Worm (Caenorhabditis elegans) whole organism, L4 larva: ENCODE results near the gene C07B5.8.
A peak's percentile ranks its signal among the peaks of the same experiment; 100 is the strongest.

ENCODE experiments used
- dmd-9 ChIP-seq: fragments of 200-800 bp; sonication (Bioruptor generic); IDR thresholded peaks from 2 replicates; pipeline ENCODE4 v1.3.6; 2022; ENCODE audit warnings: missing genetic modification reagents, missing genetic modification characterization, missing compliant biosample characterization
- mdl-1 ChIP-seq, 2 experiments: fragments of 150-350 bp in 1 of 2; sonication (generic microtip) in 1 of 2; optimal IDR thresholded peaks; 2 replicates each; lab custom pipeline; 2014 to 2017; ENCODE audit warnings: missing biosample characterization in 2 of 2, missing genetic modification characterization in 2 of 2
- mep-1 ChIP-seq: fragments of 150-350 bp; sonication (generic microtip); optimal IDR thresholded peaks from 3 replicates; lab custom pipeline; 2014; ENCODE audit warnings: missing biosample characterization, missing genetic modification characterization
- set-16 ChIP-seq: fragments of 200-800 bp; sonication (Bioruptor generic); IDR thresholded peaks from 2 replicates; pipeline ENCODE4 v1.3.6; 2022; ENCODE audit warnings: missing genetic modification reagents, missing genetic modification characterization, missing compliant biosample characterization
- unc-130 ChIP-seq: sonication (generic microtip); optimal IDR thresholded peaks from 2 replicates; lab custom pipeline; 2016; ENCODE audit warnings: missing genetic modification reagents, missing genetic modification characterization, missing compliant biosample characterization

ce11 chrX:9552404-9552803 lies 15.8 kb upstream of the C07B5.8 start:
- TF ChIP-seq mdl-1 (tag; optimal IDR thresholded peaks at IDR 0.05; lab: Kevin White, UChicago): peak; percentile 4 to 40
- TF ChIP-seq unc-130 (GFP tag; lab: Kevin White, UChicago): no peak
- TF ChIP-seq mep-1 (tag; lab: Kevin White, UChicago): peak; percentile 73
- TF ChIP-seq dmd-9 (GFP tag; lab: Robert Waterston, UW): no peak
- peak; percentile 79 for TF ChIP-seq set-16 (GFP tag; lab: Robert Waterston, UW)
